Worm (Caenorhabditis elegans): Measurements from ENCODE around the gene grl-14.

- TF ChIP-seq nhr-28 (tag; optimal IDR thresholded peaks at IDR 0.05): no peak
- no peak for TF ChIP-seq fkh-10 (GFP tag; optimal IDR thresholded peaks at IDR 0.05)
- TF ChIP-seq zfp-3 (GFP tag; conservative IDR thresholded peaks at IDR 0.05): no peak
- TF ChIP-seq lin-1 (GFP tag; IDR thresholded peaks at IDR 0.05): no peak
- TF ChIP-seq fos-1 (tag; optimal IDR thresholded peaks at IDR 0.05): no peak
- TF ChIP-seq zfp-2 (tag; optimal IDR thresholded peaks at IDR 0.05): no peak
- TF ChIP-seq T26A8.4 (GFP tag; IDR thresholded peaks at IDR 0.05): no peak
Observed at ce11 chrV:20790616-20791015, 34.7 kb upstream of the grl-14 start.

Measured in whole organism, L4 larva.